Worm (Caenorhabditis elegans): ENCODE results near the gene cyp-13A7.

cyp-13A7 gene

DNA sequence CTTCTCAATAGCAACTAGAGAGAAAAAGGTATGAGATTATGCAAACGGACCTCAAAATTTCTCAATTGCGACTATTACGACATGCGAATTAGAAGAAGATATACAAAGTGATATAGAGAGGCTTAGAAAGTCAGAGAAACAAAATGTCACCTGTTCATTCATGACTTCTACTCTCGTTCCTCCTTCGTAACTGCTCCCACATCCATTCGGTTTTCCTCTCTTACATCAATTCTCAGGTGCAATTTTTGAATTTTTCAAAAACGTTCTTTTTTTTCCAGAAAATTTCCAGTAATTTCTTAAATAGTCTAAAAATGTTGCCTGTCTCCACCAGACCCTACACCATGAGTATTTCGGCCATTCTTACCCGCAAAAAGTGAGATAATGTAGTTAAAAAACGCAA is 38.7 kb upstream of the cyp-13A7 start:
- TF ChIP-seq pha-4 (tag; optimal IDR thresholded peaks at IDR 0.05) = no peak
- TF ChIP-seq unc-55 (GFP tag; optimal IDR thresholded peaks at IDR 0.05) = peak; percentile 62

- TF ChIP-seq unc-42 (tag; optimal IDR thresholded peaks at IDR 0.05) (no peak), pag-3 (tag; optimal IDR thresholded peaks at IDR 0.05; ENCODE audit: borderline replicate concordance) (no peak), hlh-30 (tag; optimal IDR thresholded peaks at IDR 0.05; ENCODE audit: insufficient read depth) (peak; percentile 24), gmeb-2 (tag; optimal IDR thresholded peaks at IDR 0.05) (no peak), tbx-2 (tag; optimal IDR thresholded peaks at IDR 0.05) (peak; percentile 47), fkh-6 (tag; optimal IDR thresholded peaks at IDR 0.05) (no peak), elt-2 (tag; optimal IDR thresholded peaks at IDR 0.05) (peak; percentile 50), nfya-1 (tag; optimal IDR thresholded peaks at IDR 0.05) (peak; percentile 68)
Measured at ce11 chrII:9769797-9770520, 33.5 kb upstream of the cyp-13A7 start, which contains the start of gene aqp-10. aqp-10 (minus strand) TSS chrII:9769847.

DNA sequence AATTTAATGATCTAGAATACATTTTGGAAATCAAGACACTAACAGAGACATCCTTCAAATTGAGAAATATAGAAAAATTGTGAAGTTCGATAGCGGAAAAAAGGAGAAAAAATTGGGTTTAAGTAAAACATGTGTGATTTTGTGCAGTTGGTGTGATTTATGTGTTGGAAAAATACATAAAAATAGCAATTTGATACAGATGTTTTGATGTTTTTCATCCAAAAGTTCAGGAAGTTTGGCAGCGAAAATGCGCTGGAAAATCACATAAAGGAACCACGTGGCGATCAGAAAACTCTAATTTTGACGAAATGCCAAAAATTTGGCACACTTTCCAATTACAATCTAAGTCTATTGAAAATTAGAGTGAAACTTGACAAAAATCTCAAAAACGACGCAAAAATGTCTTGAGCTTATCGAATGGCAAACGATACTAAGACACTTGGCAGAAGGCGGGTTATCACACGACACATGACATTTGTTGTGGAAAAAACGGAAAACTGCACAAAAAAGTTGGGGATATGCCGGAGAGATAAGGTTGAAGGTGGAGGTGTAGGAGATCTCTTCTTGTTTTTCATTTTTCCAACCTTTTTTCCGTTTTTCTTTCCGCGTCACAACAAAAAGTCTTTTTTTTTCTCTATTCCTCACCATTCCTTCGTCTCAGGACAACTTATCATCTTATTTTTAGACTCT is 29.4 kb upstream of the cyp-13A7 start, which contains the start of gene ZK1321.4:
Gene ZK1321.4, minus strand, starts transcription at position 51 of the 690 bp plus-strand sequence.
- TF ChIP-seq ceh-48 (tag; optimal IDR thresholded peaks at IDR 0.05) (no peak), pax-1 (tag; optimal IDR thresholded peaks at IDR 0.05) (no peak), ceh-6 (GFP tag; optimal IDR thresholded peaks at IDR 0.05) (no peak), rnt-1 (tag; optimal IDR thresholded peaks at IDR 0.05) (no peak), T23F11.4 (GFP tag; optimal IDR thresholded peaks at IDR 0.05) (no peak), unc-86 (tag; optimal IDR thresholded peaks at IDR 0.05) (no peak), unc-55 (GFP tag; optimal IDR thresholded peaks at IDR 0.05) (no peak), fax-1 (tag; optimal IDR thresholded peaks at IDR 0.05) (no peak), nhr-232 (tag; optimal IDR thresholded peaks at IDR 0.05) (no peak), ceh-19 (GFP tag; optimal IDR thresholded peaks at IDR 0.05) (no peak), dve-1 (tag; optimal IDR thresholded peaks at IDR 0.05) (no peak), gmeb-2 (tag; optimal IDR thresholded peaks at IDR 0.05) (no peak), C08G9.2 (tag; optimal IDR thresholded peaks at IDR 0.05) (no peak)

- peak; percentile 66 for TF ChIP-seq ceh-48 (tag; optimal IDR thresholded peaks at IDR 0.05)
- TF ChIP-seq C08G9.2 (tag; optimal IDR thresholded peaks at IDR 0.05) = peak; percentile 70
- no peak for TF ChIP-seq mec-3 (tag; optimal IDR thresholded peaks at IDR 0.05; ENCODE audit: borderline replicate concordance)
- peak; percentile 73 for TF ChIP-seq ref-2 (tag; optimal IDR thresholded peaks at IDR 0.05)
- peak; percentile 45 for TF ChIP-seq pros-1 (tag; optimal IDR thresholded peaks at IDR 0.05)
- TF ChIP-seq pha-2 (tag; optimal IDR thresholded peaks at IDR 0.05) = peak; percentile 78
- TF ChIP-seq lin-11 (tag; optimal IDR thresholded peaks at IDR 0.05) = peak; percentile 71
- TF ChIP-seq pqm-1 (tag; optimal IDR thresholded peaks at IDR 0.05) = peak; percentile 39
- TF ChIP-seq ttx-3 (tag; optimal IDR thresholded peaks at IDR 0.05) = peak; percentile 90
- no peak for TF ChIP-seq hlh-15 (tag; optimal IDR thresholded peaks at IDR 0.05)
- TF ChIP-seq pag-3 (tag; optimal IDR thresholded peaks at IDR 0.05; ENCODE audit: borderline replicate concordance) = no peak
- peak; percentile 76 for TF ChIP-seq T23F11.4 (GFP tag; optimal IDR thresholded peaks at IDR 0.05)
- peak; percentile 43 for TF ChIP-seq unc-42 (tag; optimal IDR thresholded peaks at IDR 0.05)
- TF ChIP-seq ceh-24 (tag; optimal IDR thresholded peaks at IDR 0.05) = peak; percentile 63
- peak; percentile 77 for TF ChIP-seq rnt-1 (tag; optimal IDR thresholded peaks at IDR 0.05)
- no peak for TF ChIP-seq hlh-8 (tag; optimal IDR thresholded peaks at IDR 0.05)
- peak; percentile 84 for TF ChIP-seq gmeb-2 (tag; optimal IDR thresholded peaks at IDR 0.05)
- TF ChIP-seq sdc-2 (tag; optimal IDR thresholded peaks at IDR 0.05) = peak; percentile 79
- TF ChIP-seq nhr-11 (tag; optimal IDR thresholded peaks at IDR 0.05) = no peak
- peak; percentile 82 for TF ChIP-seq ceh-19 (GFP tag; optimal IDR thresholded peaks at IDR 0.05)
- no peak for TF ChIP-seq ceh-30 (tag; optimal IDR thresholded peaks at IDR 0.05)
- no peak for TF ChIP-seq odd-2 (tag; optimal IDR thresholded peaks at IDR 0.05)
- peak; percentile 58 for TF ChIP-seq madf-2 (tag; optimal IDR thresholded peaks at IDR 0.05)
- TF ChIP-seq fkh-6 (tag; optimal IDR thresholded peaks at IDR 0.05) = peak; percentile 86
- peak; percentile 78 for TF ChIP-seq syd-9 (tag; optimal IDR thresholded peaks at IDR 0.05)
- TF ChIP-seq ceh-45 (GFP tag; IDR thresholded peaks at IDR 0.05) = 0 out of 2 replicates have a peak, but pooled peaks have one; percentile 61
- TF ChIP-seq ets-4 (tag; optimal IDR thresholded peaks at IDR 0.05) = peak; percentile 45
- peak; percentile 83 for TF ChIP-seq sox-2 (GFP tag; IDR thresholded peaks at IDR 0.05)
- TF ChIP-seq hlh-13 (GFP tag; optimal IDR thresholded peaks at IDR 0.05) = peak; percentile 81
- TF ChIP-seq tbx-2 (tag; optimal IDR thresholded peaks at IDR 0.05) = peak; percentile 73
- no peak for TF ChIP-seq pha-4 (tag; optimal IDR thresholded peaks at IDR 0.05)
- TF ChIP-seq sox-4 (tag; optimal IDR thresholded peaks at IDR 0.05) = peak; percentile 79
Measured at ce11 chrII:9774653-9775052, 28.8 kb upstream of the cyp-13A7 start.
